Worm (Caenorhabditis elegans) whole organism, early embryonic: ENCODE measurements around the gene vab-9.

ENCODE experiments used
- F13C5.2 ChIP-seq: sonication (generic microtip); optimal IDR thresholded peaks from 2 replicates; lab custom pipeline; 2017; ENCODE audit warnings: mild to moderate bottlenecking, missing genetic modification characterization, inconsistent platforms, missing compliant biosample characterization
- ama-1 ChIP-seq: fragments of 150-350 bp; optimal IDR thresholded peaks from 2 replicates; lab custom pipeline; 2014
- hmbx-1 ChIP-seq: sonication (generic microtip); optimal IDR thresholded peaks from 2 replicates; lab custom pipeline; 2016; ENCODE audit warnings: mild to moderate bottlenecking, missing genetic modification characterization, missing compliant biosample characterization
- tbx-11 ChIP-seq: fragments of 200-800 bp; sonication (Bioruptor generic); IDR thresholded peaks from 2 replicates; pipeline ENCODE4 v1.3.6; 2022; ENCODE audit warnings: missing genetic modification characterization, missing compliant biosample characterization

- TF ChIP-seq F13C5.2 (tag; lab: Kevin White, UChicago) = no peak
- no peak for TF ChIP-seq ama-1
- no peak for TF ChIP-seq tbx-11
- no peak for TF ChIP-seq hmbx-1 (tag; lab: Kevin White, UChicago)
These were observed 49.1 kb downstream of the vab-9 start for ce11 chrII:8588442-8588841.
